Fruit fly (Drosophila melanogaster) whole organism, embryonic: ENCODE data around the gene CG32305.

Source experiments
- CG1024 ChIP-seq: fragments of 200-800 bp; sonication (Bioruptor generic); IDR thresholded peaks from 2 replicates; pipeline ENCODE4 v1.3.6; 2022; ENCODE audit warnings: missing biosample characterization, missing genetic modification characterization
- CG10565 ChIP-seq: fragments of 200-800 bp; sonication (Bioruptor generic); optimal IDR thresholded peaks from 3 replicates; lab custom pipeline; 2016; ENCODE audit warnings: missing biosample characterization, mild to moderate bottlenecking, missing genetic modification characterization
- CG13287 ChIP-seq: fragments of 200-800 bp; sonication (Bioruptor generic); IDR thresholded peaks from 2 replicates; pipeline ENCODE4 v1.3.6; 2022; ENCODE audit warnings: missing biosample characterization, missing genetic modification characterization; ENCODE audit not compliant: partially characterized antibody
- CG14965 ChIP-seq: fragments of 200-800 bp; sonication (Bioruptor generic); optimal IDR thresholded peaks from 2 replicates; lab custom pipeline; 2016; ENCODE audit warnings: missing biosample characterization, missing genetic modification characterization, borderline replicate concordance
- CG16779 ChIP-seq: fragments of 200-800 bp; sonication (Bioruptor generic); IDR thresholded peaks from 2 replicates; pipeline ENCODE4 v1.3.6; 2022; ENCODE audit warnings: missing biosample characterization, missing genetic modification characterization
- CG16813 ChIP-seq: fragments of 200-800 bp; sonication (Bioruptor generic); IDR thresholded peaks from 3 replicates; pipeline ENCODE4 v1.3.6; 2022; ENCODE audit warnings: missing biosample characterization, missing genetic modification characterization; ENCODE audit not compliant: partially characterized antibody
- CG17568 ChIP-seq: fragments of 200-800 bp; sonication (Bioruptor generic); optimal IDR thresholded peaks from 2 replicates; lab custom pipeline; 2018; ENCODE audit warnings: missing biosample characterization, mild to moderate bottlenecking, missing genetic modification characterization, moderate library complexity
- CG18262 ChIP-seq: fragments of 200-800 bp; optimal IDR thresholded peaks from 3 replicates; lab custom pipeline; 2019; ENCODE audit warnings: missing biosample characterization, mild to moderate bottlenecking, missing genetic modification characterization, moderate library complexity
- CG2875 ChIP-seq: fragments of 200-800 bp; sonication (Bioruptor generic); optimal IDR thresholded peaks from 2 replicates; lab custom pipeline; 2017; ENCODE audit warnings: missing biosample characterization, mild to moderate bottlenecking, missing genetic modification characterization, missing genetic modification reagents
- CG33213 ChIP-seq: fragments of 200-800 bp; sonication (Bioruptor generic); optimal IDR thresholded peaks from 3 replicates; lab custom pipeline; 2016; ENCODE audit warnings: missing biosample characterization, missing genetic modification characterization
- CG3407 ChIP-seq: fragments of 200-800 bp; sonication (Bioruptor generic); optimal IDR thresholded peaks from 2 replicates; lab custom pipeline; 2018; ENCODE audit warnings: missing biosample characterization, mild to moderate bottlenecking, missing genetic modification characterization
- CG34224 ChIP-seq: fragments of 200-800 bp; sonication (Bioruptor generic); IDR thresholded peaks from 3 replicates; pipeline ENCODE4 v1.3.6; 2022; ENCODE audit warnings: missing biosample characterization, missing genetic modification characterization; ENCODE audit not compliant: partially characterized antibody
- CG42726 ChIP-seq: fragments of 200-800 bp; sonication (Bioruptor generic); IDR thresholded peaks from 2 replicates; pipeline ENCODE4 v1.3.6; 2022; ENCODE audit warnings: missing biosample characterization, missing genetic modification characterization; ENCODE audit not compliant: partially characterized antibody
- CG4820 ChIP-seq: fragments of 200-800 bp; sonication (Bioruptor generic); optimal IDR thresholded peaks from 3 replicates; lab custom pipeline; 2016; ENCODE audit warnings: missing biosample characterization, missing genetic modification characterization
- CG7839 ChIP-seq: fragments of 200-800 bp; sonication (Bioruptor generic); optimal IDR thresholded peaks from 3 replicates; lab custom pipeline; 2018; ENCODE audit warnings: missing biosample characterization, mild to moderate bottlenecking, missing genetic modification characterization, moderate library complexity
- CG8359 ChIP-seq: fragments of 200-800 bp; sonication (Bioruptor generic); optimal IDR thresholded peaks from 2 replicates; lab custom pipeline; 2017; ENCODE audit warnings: missing biosample characterization, mild to moderate bottlenecking, missing genetic modification characterization, borderline replicate concordance
- Dbx ChIP-seq: fragments of 200-800 bp; sonication (Bioruptor generic); IDR thresholded peaks from 3 replicates; pipeline ENCODE4 v1.3.6; 2022; ENCODE audit warnings: missing biosample characterization, missing genetic modification characterization
- Dip2 ChIP-seq: fragments of 200-800 bp; sonication (Bioruptor generic); IDR thresholded peaks from 2 replicates; pipeline ENCODE4 v1.3.6; 2022; ENCODE audit warnings: missing biosample characterization, missing genetic modification characterization
- Doc2 ChIP-seq: fragments of 200-800 bp; sonication (Bioruptor generic); IDR thresholded peaks from 2 replicates; pipeline ENCODE4 v1.3.6; 2022; ENCODE audit warnings: missing biosample characterization, missing genetic modification characterization
- Dref ChIP-seq: fragments of 200-800 bp; sonication (Bioruptor generic); IDR thresholded peaks from 2 replicates; pipeline ENCODE4 v1.3.6; 2022; ENCODE audit warnings: missing biosample characterization, missing genetic modification characterization
- E2f2 ChIP-seq: fragments of 200-800 bp; sonication (Bioruptor generic); IDR thresholded peaks from 2 replicates; pipeline ENCODE4 v1.3.6; 2022; ENCODE audit warnings: missing biosample characterization, missing genetic modification characterization
- Fer1 ChIP-seq: fragments of 200-800 bp; sonication (Bioruptor generic); optimal IDR thresholded peaks from 2 replicates; lab custom pipeline; 2017; ENCODE audit warnings: missing biosample characterization, mild to moderate bottlenecking, missing genetic modification characterization
- HLHmδ ChIP-seq: fragments of 200-800 bp; sonication (Bioruptor generic); optimal IDR thresholded peaks from 2 replicates; lab custom pipeline; 2018; ENCODE audit warnings: missing biosample characterization, mild to moderate bottlenecking, missing genetic modification characterization, moderate library complexity
- Jarid2 ChIP-seq: fragments of 200-800 bp; sonication (Bioruptor generic); optimal IDR thresholded peaks from 3 replicates; lab custom pipeline; 2017; ENCODE audit warnings: mild to moderate bottlenecking, missing biosample characterization, missing genetic modification reagents, missing genetic modification characterization
- Lim3 ChIP-seq: fragments of 200-800 bp; sonication (Bioruptor generic); IDR thresholded peaks from 2 replicates; pipeline ENCODE4 v1.3.6; 2022; ENCODE audit warnings: missing biosample characterization, missing genetic modification characterization
- Nf-YC ChIP-seq: fragments of 200-800 bp; optimal IDR thresholded peaks from 3 replicates; lab custom pipeline; 2019; ENCODE audit warnings: missing biosample characterization, mild to moderate bottlenecking, missing genetic modification characterization, moderate library complexity
- Optix ChIP-seq: fragments of 200-800 bp; sonication (Bioruptor generic); IDR thresholded peaks from 3 replicates; pipeline ENCODE4 v1.3.6; 2022; ENCODE audit warnings: missing biosample characterization, missing genetic modification characterization
- YL-1 ChIP-seq: fragments of 200-800 bp; sonication (Bioruptor generic); optimal IDR thresholded peaks from 3 replicates; lab custom pipeline; 2017; ENCODE audit warnings: missing biosample characterization, mild to moderate bottlenecking, missing genetic modification characterization
- bsh ChIP-seq, 2 experiments: fragments of 200-800 bp; sonication (Bioruptor generic); optimal IDR thresholded peaks; 2 replicates each; lab custom pipeline; 2017 to 2018; ENCODE audit warnings: mild to moderate bottlenecking in 2 of 2, missing biosample characterization in 2 of 2, missing genetic modification characterization in 2 of 2, moderate library complexity in 1 of 2
- chif ChIP-seq, 2 experiments: fragments of 200-800 bp; sonication (Bioruptor generic); optimal IDR thresholded peaks; 3 replicates each; lab custom pipeline; 2016; ENCODE audit warnings: missing biosample characterization in 2 of 2, missing genetic modification characterization in 2 of 2
- chn ChIP-seq: fragments of 200-800 bp; sonication (Bioruptor generic); optimal IDR thresholded peaks from 2 replicates; lab custom pipeline; 2016; ENCODE audit warnings: missing biosample characterization, missing genetic modification characterization
- ci ChIP-seq: fragments of 200-800 bp; sonication (Bioruptor generic); IDR thresholded peaks from 3 replicates; pipeline ENCODE4 v1.3.6; 2022; ENCODE audit warnings: missing biosample characterization, missing genetic modification characterization
- croc ChIP-seq: fragments of 200-800 bp; sonication (Bioruptor generic); conservative IDR thresholded peaks from 3 replicates; pipeline ENCODE4 v1.3.6; 2022; ENCODE audit warnings: missing biosample characterization, missing genetic modification characterization
- dati ChIP-seq: fragments of 200-800 bp; sonication (Bioruptor generic); IDR thresholded peaks from 2 replicates; pipeline ENCODE4 v1.3.6; 2022; ENCODE audit warnings: missing biosample characterization, missing genetic modification characterization
- ems ChIP-seq: fragments of 200-800 bp; sonication (Bioruptor generic); optimal IDR thresholded peaks from 3 replicates; lab custom pipeline; 2016; ENCODE audit warnings: missing biosample characterization, missing genetic modification characterization
- eve ChIP-seq, 2 experiments: fragments of >200 bp; optimal IDR thresholded peaks; 2 replicates each; lab custom pipeline; 2017; ENCODE audit warnings: missing biosample characterization in 2 of 2, missing genetic modification characterization in 2 of 2
- fd3F ChIP-seq: fragments of 200-800 bp; sonication (Bioruptor generic); optimal IDR thresholded peaks from 2 replicates; lab custom pipeline; 2018; ENCODE audit warnings: missing biosample characterization, mild to moderate bottlenecking, missing genetic modification characterization, moderate library complexity
- fd64A ChIP-seq: fragments of 200-800 bp; sonication (Bioruptor generic); optimal IDR thresholded peaks from 3 replicates; lab custom pipeline; 2018; ENCODE audit warnings: missing biosample characterization, mild to moderate bottlenecking, missing genetic modification characterization
- hkb ChIP-seq, 2 experiments: fragments of 200-800 bp in 1 of 2; fragments of >200 bp in 1 of 2; sonication (Bioruptor generic) in 1 of 2; IDR thresholded peaks in 1 of 2; optimal IDR thresholded peaks in 1 of 2; 2 replicates each; pipeline versions ENCODE4 v1.3.6 to Lab custom; 2017 to 2022; ENCODE audit warnings: missing biosample characterization in 1 of 2, missing genetic modification characterization in 1 of 2
- kah ChIP-seq: fragments of 200-800 bp; sonication (Bioruptor generic); optimal IDR thresholded peaks from 2 replicates; lab custom pipeline; 2018; ENCODE audit warnings: missing biosample characterization, mild to moderate bottlenecking, missing genetic modification characterization
- lov ChIP-seq, 2 experiments: fragments of 200-800 bp in 1 of 2; fragments of >200 bp in 1 of 2; sonication (Bioruptor generic) in 1 of 2; IDR thresholded peaks in 1 of 2; optimal IDR thresholded peaks in 1 of 2; 2 replicates in 1 of 2; 3 replicates in 1 of 2; pipeline versions ENCODE4 v1.3.6 to Lab custom; 2017 to 2022; ENCODE audit warnings: missing biosample characterization in 1 of 2, missing genetic modification characterization in 1 of 2
- luna ChIP-seq: fragments of 200-800 bp; sonication (Bioruptor generic); optimal IDR thresholded peaks from 2 replicates; lab custom pipeline; 2016; ENCODE audit warnings: missing biosample characterization, missing genetic modification characterization
- rib ChIP-seq: fragments of 200-800 bp; sonication (Bioruptor generic); IDR thresholded peaks from 2 replicates; pipeline ENCODE4 v1.3.6; 2022; ENCODE audit warnings: missing biosample characterization, missing genetic modification characterization
- slbo ChIP-seq: fragments of 200-800 bp; sonication (Bioruptor generic); IDR thresholded peaks from 2 replicates; pipeline ENCODE4 v1.3.6; 2022; ENCODE audit warnings: missing biosample characterization, missing genetic modification characterization
- slou ChIP-seq: fragments of 200-800 bp; sonication (Bioruptor generic); optimal IDR thresholded peaks from 3 replicates; lab custom pipeline; 2016; ENCODE audit warnings: missing biosample characterization, missing genetic modification characterization
- ssp ChIP-seq: fragments of 200-800 bp; sonication (Bioruptor generic); IDR thresholded peaks from 2 replicates; pipeline ENCODE4 v1.3.6; 2022; ENCODE audit warnings: missing biosample characterization, missing genetic modification characterization
- stwl ChIP-seq: fragments of 200-800 bp; sonication (Bioruptor generic); optimal IDR thresholded peaks from 3 replicates; lab custom pipeline; 2018; ENCODE audit warnings: missing biosample characterization, mild to moderate bottlenecking, missing genetic modification characterization, moderate library complexity
- vfl ChIP-seq: fragments of 200-800 bp; sonication (Bioruptor generic); optimal IDR thresholded peaks from 2 replicates; lab custom pipeline; 2016; ENCODE audit warnings: missing biosample characterization, missing genetic modification characterization
- zf30C ChIP-seq: fragments of 200-800 bp; sonication (Bioruptor generic); optimal IDR thresholded peaks from 3 replicates; lab custom pipeline; 2018; ENCODE audit warnings: missing biosample characterization, mild to moderate bottlenecking, missing genetic modification characterization

CG32305 gene

dm6 chr3L:2262515-2262944, 14.1 kb downstream of the CG32305 start, which contains the start of the genes oxt and CG13807 (continued):
- TF ChIP-seq CG42726 (GFP tag; lab: Robert Waterston, UW) (no peak), slou (GFP tag; lab: Kevin White, UChicago) (peak; percentile 42), Lim3 (GFP tag; lab: Robert Waterston, UW) (peak; percentile 42; the same call in 1 of the 2 replicates), lov (optimal IDR thresholded peaks at IDR 0.05; lab: Kevin White, UChicago) (no peak), lov (GFP tag; IDR thresholded peaks at IDR 0.05; lab: Robert Waterston, UW) (peak; percentile 80; the same call in 2 of the 3 replicates), CG16813 (GFP tag; lab: Robert Waterston, UW) (no peak), Fer1 (GFP tag; lab: Kevin White, UChicago) (peak; percentile 81), fd64A (GFP tag; lab: Kevin White, UChicago) (peak; percentile 66), hkb (optimal IDR thresholded peaks at IDR 0.05; lab: Kevin White, UChicago) (no peak), hkb (GFP tag; IDR thresholded peaks at IDR 0.05; lab: Robert Waterston, UW) (peak; percentile 92), CG14965 (GFP tag; lab: Kevin White, UChicago) (no peak), E2f2 (GFP tag; lab: Robert Waterston, UW) (peak; percentile 70), CG10565 (GFP tag; lab: Kevin White, UChicago) (no peak), stwl (tag; lab: Kevin White, UChicago) (peak; percentile 86), fd3F (GFP tag; lab: Kevin White, UChicago) (peak; percentile 87), CG16779 (peak; percentile 77), Dip2 (0 out of 2 replicates have a peak, but pooled peaks have one; percentile 19), CG4820 (GFP tag; lab: Kevin White, UChicago) (peak; percentile 82), CG1024 (GFP tag; lab: Robert Waterston, UW) (peak; percentile 83), Jarid2 (peak; percentile 55), zf30C (no peak), CG17568 (GFP tag; lab: Kevin White, UChicago) (no peak), CG8359 (peak; percentile 44), HLHmδ (GFP tag; lab: Kevin White, UChicago) (no peak), bsh (GFP tag; optimal IDR thresholded peaks at IDR 0.05; lab: Kevin White, UChicago) (peak in 1 of 2 experiments; percentile 89), luna (GFP tag; lab: Kevin White, UChicago) (no peak), croc (GFP tag; lab: Robert Waterston, UW) (peak; percentile 84), CG13287 (GFP tag; lab: Robert Waterston, UW) (peak; percentile 62), CG2875 (GFP tag; lab: Kevin White, UChicago) (peak; percentile 78), CG3407 (GFP tag; lab: Kevin White, UChicago) (peak; percentile 71), ems (GFP tag; lab: Kevin White, UChicago) (peak; percentile 66), CG7839 (tag; lab: Kevin White, UChicago) (peak; percentile 91), rib (peak; percentile 76; the same call in 1 of the 2 replicates), YL-1 (GFP tag; lab: Kevin White, UChicago) (peak; percentile 87), slbo (GFP tag; lab: Robert Waterston, UW) (peak; percentile 92), ssp (GFP tag; lab: Robert Waterston, UW) (peak; percentile 82), Doc2 (GFP tag; lab: Robert Waterston, UW) (peak; percentile 49; the same call in 1 of the 2 replicates), CG18262 (tag; lab: Kevin White, UChicago) (peak; percentile 86), kah (GFP tag; lab: Kevin White, UChicago) (peak; percentile 50), Dbx (peak; percentile 82), Nf-YC (peak; percentile 79), chif (GFP tag; optimal IDR thresholded peaks at IDR 0.05; lab: Kevin White, UChicago) (peak; percentile 51 to 66), Dref (GFP tag; lab: Robert Waterston, UW) (no peak), CG33213 (peak; percentile 73), chn (GFP tag; lab: Kevin White, UChicago) (peak; percentile 62), vfl (peak; percentile 72), Optix (GFP tag; lab: Robert Waterston, UW) (peak; percentile 75), CG34224 (GFP tag; lab: Robert Waterston, UW) (peak; percentile 16; the same call in 1 of the 3 replicates), ci (peak; percentile 94), dati (0 out of 2 replicates have a peak, but pooled peaks have one; percentile 35), eve (GFP tag; optimal IDR thresholded peaks at IDR 0.05; lab: Kevin White, UChicago) (no peak)
